1 fruit fly cellular context compared by ENCODE assay signal in genomic region chr2L:5237175-5237753, dm6.
TF ChIP-seq lines count a peak whose summit lies in the region.

No protein-coding gene starts in this region.

TF ChIP-seq in whole organism, embryonic, 481 proteins besides CTCF, POLR2A, EP300 and RAD21 (continued from another document and continues in another):
- TF ChIP-seq Six4 (GFP tag; optimal IDR thresholded peaks at IDR 0.05; lab: Kevin White, UChicago) (peak; percentile 10), ab (GFP tag; optimal IDR thresholded peaks at IDR 0.05; lab: Kevin White, UChicago) (no peak), Ssrp (tag; optimal IDR thresholded peaks at IDR 0.05; lab: Kevin White, UChicago) (no peak), bsh (GFP tag; optimal IDR thresholded peaks at IDR 0.05; lab: Kevin White, UChicago) (peak in 1 of 2 experiments; percentile 66), CG4617 (GFP tag; optimal IDR thresholded peaks at IDR 0.05; lab: Kevin White, UChicago; ENCODE audit: borderline replicate concordance) (no peak), CG14014 (GFP tag; IDR thresholded peaks at IDR 0.05; lab: Robert Waterston, UW) (peak; percentile 39; the same call in 1 of the 2 replicates), CG2678 (tag; optimal IDR thresholded peaks at IDR 0.05; lab: Kevin White, UChicago) (no peak), CG8359 (GFP tag; optimal IDR thresholded peaks at IDR 0.05; lab: Kevin White, UChicago; ENCODE audit: borderline replicate concordance) (peak; percentile 100), Deaf1 (tag; optimal IDR thresholded peaks at IDR 0.05; lab: Kevin White, UChicago) (peak; percentile 33), fd96Cb (tag; optimal IDR thresholded peaks at IDR 0.05; lab: Kevin White, UChicago) (no peak), CG18599 (GFP tag; optimal IDR thresholded peaks at IDR 0.05; lab: Kevin White, UChicago) (no peak), dm (GFP tag; optimal IDR thresholded peaks at IDR 0.05; lab: Kevin White, UChicago) (no peak), Trl (optimal IDR thresholded peaks at IDR 0.05; lab: Kevin White, UChicago) (peak; percentile 99 to 100), Trl (GFP tag; optimal IDR thresholded peaks at IDR 0.05; lab: Kevin White, UChicago) (peak; percentile 60), HmgD (GFP tag; optimal IDR thresholded peaks at IDR 0.05; lab: Kevin White, UChicago) (no peak), lmd (GFP tag; IDR thresholded peaks at IDR 0.05; lab: Robert Waterston, UW) (no peak), ems (GFP tag; optimal IDR thresholded peaks at IDR 0.05; lab: Kevin White, UChicago) (peak; percentile 11), CG11398 (GFP tag; optimal IDR thresholded peaks at IDR 0.05; lab: Kevin White, UChicago) (no peak), CG5180 (GFP tag; optimal IDR thresholded peaks at IDR 0.05; lab: Kevin White, UChicago) (peak; percentile 11), MESR4 (GFP tag; optimal IDR thresholded peaks at IDR 0.05; lab: Kevin White, UChicago) (no peak), CG12104 (GFP tag; optimal IDR thresholded peaks at IDR 0.05; lab: Kevin White, UChicago) (no peak), disco-r (GFP tag; optimal IDR thresholded peaks at IDR 0.05; lab: Kevin White, UChicago) (no peak), CG3995 (GFP tag; optimal IDR thresholded peaks at IDR 0.05; lab: Kevin White, UChicago) (no peak), run (tag; optimal IDR thresholded peaks at IDR 0.05; lab: Kevin White, UChicago) (no peak), dmrt99B (tag; optimal IDR thresholded peaks at IDR 0.05; lab: Kevin White, UChicago) (no peak), CG7987 (GFP tag; optimal IDR thresholded peaks at IDR 0.05; lab: Kevin White, UChicago) (no peak), Max (GFP tag; optimal IDR thresholded peaks at IDR 0.05; lab: Kevin White, UChicago) (no peak), Awh (GFP tag; IDR thresholded peaks at IDR 0.05; lab: Robert Waterston, UW) (0 out of 2 replicates have a peak, but pooled peaks have one; percentile 23), CG16815 (GFP tag; optimal IDR thresholded peaks at IDR 0.05; lab: Kevin White, UChicago) (no peak), CG34376 (GFP tag; optimal IDR thresholded peaks at IDR 0.05; lab: Kevin White, UChicago) (peak; percentile 10), MTF-1 (GFP tag; optimal IDR thresholded peaks at IDR 0.05; lab: Kevin White, UChicago; ENCODE audit: borderline replicate concordance) (peak; percentile 62), gt (GFP tag; IDR thresholded peaks at IDR 0.05; lab: Robert Waterston, UW) (no peak), rib (GFP tag; IDR thresholded peaks at IDR 0.05; lab: Robert Waterston, UW) (peak; percentile 33; the same call in 1 of the 2 replicates), da (GFP tag; optimal IDR thresholded peaks at IDR 0.05; lab: Kevin White, UChicago) (no peak), ssp (GFP tag; IDR thresholded peaks at IDR 0.05; lab: Robert Waterston, UW) (no peak), Hmr (GFP tag; optimal IDR thresholded peaks at IDR 0.05; lab: Kevin White, UChicago) (peak; percentile 25), mld (GFP tag; IDR thresholded peaks at IDR 0.05; lab: Robert Waterston, UW; ENCODE audit: partially characterized antibody) (0 out of 3 replicates have a peak, but pooled peaks have one; percentile 23), CG12236 (GFP tag; optimal IDR thresholded peaks at IDR 0.05; lab: Kevin White, UChicago) (no peak), Dp (GFP tag; optimal IDR thresholded peaks at IDR 0.05; lab: Kevin White, UChicago) (no peak), CG18262 (tag; optimal IDR thresholded peaks at IDR 0.05; lab: Kevin White, UChicago) (no peak), CG14710 (tag; optimal IDR thresholded peaks at IDR 0.05; lab: Kevin White, UChicago) (no peak), CG4707 (GFP tag; optimal IDR thresholded peaks at IDR 0.05; lab: Kevin White, UChicago) (peak; percentile 25), CG13287 (GFP tag; IDR thresholded peaks at IDR 0.05; lab: Robert Waterston, UW; ENCODE audit: partially characterized antibody) (peak; percentile 76), bcd (GFP tag; optimal IDR thresholded peaks at IDR 0.05; lab: Kevin White, UChicago) (no peak), Rx (GFP tag; IDR thresholded peaks at IDR 0.05; lab: Robert Waterston, UW) (no peak), CG1529 (GFP tag; optimal IDR thresholded peaks at IDR 0.05; lab: Kevin White, UChicago) (no peak), Hey (tag; optimal IDR thresholded peaks at IDR 0.05; lab: Kevin White, UChicago) (no peak), CG14441 (GFP tag; IDR thresholded peaks at IDR 0.05; lab: Robert Waterston, UW) (no peak), Jarid2 (GFP tag; optimal IDR thresholded peaks at IDR 0.05; lab: Kevin White, UChicago) (peak; percentile 93), lola (GFP tag; optimal IDR thresholded peaks at IDR 0.05; lab: Kevin White, UChicago) (no peak), usp (GFP tag; optimal IDR thresholded peaks at IDR 0.05; lab: Kevin White, UChicago) (no peak), Taf1 (GFP tag; IDR thresholded peaks at IDR 0.05; lab: Robert Waterston, UW) (no peak), chn (GFP tag; optimal IDR thresholded peaks at IDR 0.05; lab: Kevin White, UChicago) (no peak), Nf-YA (GFP tag; IDR thresholded peaks at IDR 0.05; lab: Robert Waterston, UW) (no peak), wor (GFP tag; IDR thresholded peaks at IDR 0.05; lab: Robert Waterston, UW) (no peak), CG1792 (GFP tag; optimal IDR thresholded peaks at IDR 0.05; lab: Kevin White, UChicago) (no peak), al (GFP tag; IDR thresholded peaks at IDR 0.05; lab: Robert Waterston, UW) (no peak), luna (GFP tag; optimal IDR thresholded peaks at IDR 0.05; lab: Kevin White, UChicago) (no peak), CG17361 (GFP tag; IDR thresholded peaks at IDR 0.05; lab: Robert Waterston, UW) (no peak), schlank (tag; optimal IDR thresholded peaks at IDR 0.05; lab: Kevin White, UChicago) (no peak), CG8388 (GFP tag; optimal IDR thresholded peaks at IDR 0.05; lab: Kevin White, UChicago) (peak; percentile 6), CG12942 (GFP tag; optimal IDR thresholded peaks at IDR 0.05; lab: Kevin White, UChicago) (no peak), CG3281 (GFP tag; optimal IDR thresholded peaks at IDR 0.05; lab: Kevin White, UChicago) (no peak), sc (optimal IDR thresholded peaks at IDR 0.05; lab: Kevin White, UChicago) (no peak), sc (GFP tag; optimal IDR thresholded peaks at IDR 0.05; lab: Kevin White, UChicago) (no peak), CG9727 (GFP tag; optimal IDR thresholded peaks at IDR 0.05; lab: Kevin White, UChicago) (no peak), BtbVII (GFP tag; optimal IDR thresholded peaks at IDR 0.05; lab: Kevin White, UChicago) (peak; percentile 32), eve (GFP tag; optimal IDR thresholded peaks at IDR 0.05; lab: Kevin White, UChicago) (peak in 1 of 2 experiments; percentile 12), B-H1 (GFP tag; IDR thresholded peaks at IDR 0.05; lab: Robert Waterston, UW) (no peak; the same call in 2 of the 3 replicates), lab (GFP tag; optimal IDR thresholded peaks at IDR 0.05; lab: Kevin White, UChicago) (no peak), CG11696 (GFP tag; IDR thresholded peaks at IDR 0.05; lab: Robert Waterston, UW) (no peak; the same call in 1 of the 2 replicates), CG8944 (GFP tag; optimal IDR thresholded peaks at IDR 0.05; lab: Kevin White, UChicago) (no peak), CG2120 (GFP tag; optimal IDR thresholded peaks at IDR 0.05; lab: Kevin White, UChicago) (no peak), CG8765 (GFP tag; IDR thresholded peaks at IDR 0.05; lab: Robert Waterston, UW) (no peak), CG31365 (tag; optimal IDR thresholded peaks at IDR 0.05; lab: Kevin White, UChicago) (peak; percentile 36), Hr78 (GFP tag; optimal IDR thresholded peaks at IDR 0.05; lab: Kevin White, UChicago) (no peak), CG10431 (GFP tag; optimal IDR thresholded peaks at IDR 0.05; lab: Kevin White, UChicago) (peak; percentile 41), gro (GFP tag; optimal IDR thresholded peaks at IDR 0.05; lab: Kevin White, UChicago) (peak; percentile 25), CG10565 (GFP tag; optimal IDR thresholded peaks at IDR 0.05; lab: Kevin White, UChicago) (no peak), CG32767 (GFP tag; IDR thresholded peaks at IDR 0.05; lab: Robert Waterston, UW) (no peak), ham (GFP tag; IDR thresholded peaks at IDR 0.05; lab: Robert Waterston, UW) (no peak), CG14860 (GFP tag; IDR thresholded peaks at IDR 0.05; lab: Robert Waterston, UW; ENCODE audit: partially characterized antibody) (no peak), nerfin-2 (GFP tag; IDR thresholded peaks at IDR 0.05; lab: Robert Waterston, UW; ENCODE audit: partially characterized antibody) (no peak), CG15011 (GFP tag; optimal IDR thresholded peaks at IDR 0.05; lab: Kevin White, UChicago) (no peak), CG34224 (GFP tag; IDR thresholded peaks at IDR 0.05; lab: Robert Waterston, UW; ENCODE audit: partially characterized antibody) (peak; percentile 92), CG12391 (tag; optimal IDR thresholded peaks at IDR 0.05; lab: Kevin White, UChicago) (no peak), CG2116 (GFP tag; optimal IDR thresholded peaks at IDR 0.05; lab: Kevin White, UChicago) (no peak), CG14965 (GFP tag; optimal IDR thresholded peaks at IDR 0.05; lab: Kevin White, UChicago; ENCODE audit: borderline replicate concordance) (no peak), trh (GFP tag; optimal IDR thresholded peaks at IDR 0.05; lab: Kevin White, UChicago) (no peak), ATbp (GFP tag; optimal IDR thresholded peaks at IDR 0.05; lab: Kevin White, UChicago) (no peak), cwo (GFP tag; optimal IDR thresholded peaks at IDR 0.05; lab: Kevin White, UChicago) (no peak), CG32532 (GFP tag; IDR thresholded peaks at IDR 0.05; lab: Robert Waterston, UW) (peak; percentile 73; the same call in 1 of the 2 replicates), tgo (GFP tag; IDR thresholded peaks at IDR 0.05; lab: Robert Waterston, UW) (no peak), CG2875 (GFP tag; optimal IDR thresholded peaks at IDR 0.05; lab: Kevin White, UChicago) (no peak), Abd-B (GFP tag; optimal IDR thresholded peaks at IDR 0.05; lab: Kevin White, UChicago) (no peak), Sox100B (GFP tag; optimal IDR thresholded peaks at IDR 0.05; lab: Kevin White, UChicago) (no peak), CG8281 (tag; optimal IDR thresholded peaks at IDR 0.05; lab: Kevin White, UChicago) (no peak), CG6854 (GFP tag; optimal IDR thresholded peaks at IDR 0.05; lab: Kevin White, UChicago) (peak; percentile 26), ind (GFP tag; optimal IDR thresholded peaks at IDR 0.05; lab: Kevin White, UChicago) (no peak), tap (tag; optimal IDR thresholded peaks at IDR 0.05; lab: Kevin White, UChicago) (peak; percentile 9), cas (GFP tag; IDR thresholded peaks at IDR 0.05; lab: Robert Waterston, UW) (no peak), p53 (GFP tag; optimal IDR thresholded peaks at IDR 0.05; lab: Kevin White, UChicago) (no peak), sima (GFP tag; optimal IDR thresholded peaks at IDR 0.05; lab: Kevin White, UChicago) (no peak), wdn (GFP tag; IDR thresholded peaks at IDR 0.05; lab: Robert Waterston, UW) (no peak), Ptx1 (GFP tag; IDR thresholded peaks at IDR 0.05; lab: Robert Waterston, UW) (no peak), CG12299 (tag; optimal IDR thresholded peaks at IDR 0.05; lab: Kevin White, UChicago) (no peak), CG18011 (GFP tag; optimal IDR thresholded peaks at IDR 0.05; lab: Kevin White, UChicago) (no peak), ci (GFP tag; IDR thresholded peaks at IDR 0.05; lab: Robert Waterston, UW) (peak; percentile 64; the same call in 1 of the 3 replicates), Lhr (GFP tag; optimal IDR thresholded peaks at IDR 0.05; lab: Kevin White, UChicago) (no peak), CG5245 (GFP tag; optimal IDR thresholded peaks at IDR 0.05; lab: Kevin White, UChicago) (no peak), CG7372 (GFP tag; IDR thresholded peaks at IDR 0.05; lab: Robert Waterston, UW) (no peak), CG31224 (GFP tag; IDR thresholded peaks at IDR 0.05; lab: Robert Waterston, UW) (no peak), ash1 (GFP tag; optimal IDR thresholded peaks at IDR 0.05; lab: Kevin White, UChicago) (peak; percentile 67), crol (GFP tag; IDR thresholded peaks at IDR 0.05; lab: Robert Waterston, UW) (no peak), CG15269 (tag; optimal IDR thresholded peaks at IDR 0.05; lab: Kevin White, UChicago) (peak; percentile 7), Sox102F (GFP tag; optimal IDR thresholded peaks at IDR 0.05; lab: Kevin White, UChicago) (no peak), CG9609 (GFP tag; optimal IDR thresholded peaks at IDR 0.05; lab: Kevin White, UChicago) (no peak), tup (GFP tag; optimal IDR thresholded peaks at IDR 0.05; lab: Kevin White, UChicago) (no peak), CG18476 (GFP tag; optimal IDR thresholded peaks at IDR 0.05; lab: Kevin White, UChicago) (no peak), Usf (GFP tag; optimal IDR thresholded peaks at IDR 0.05; lab: Kevin White, UChicago) (no peak), cg (GFP tag; optimal IDR thresholded peaks at IDR 0.05; lab: Kevin White, UChicago) (peak; percentile 81), CG6791 (GFP tag; IDR thresholded peaks at IDR 0.05; lab: Robert Waterston, UW; ENCODE audit: partially characterized antibody) (peak; percentile 50; the same call in 1 of the 3 replicates), fd102C (GFP tag; optimal IDR thresholded peaks at IDR 0.05; lab: Kevin White, UChicago) (no peak), CG9817 (tag; optimal IDR thresholded peaks at IDR 0.05; lab: Kevin White, UChicago) (no peak), Fer2 (tag; optimal IDR thresholded peaks at IDR 0.05; lab: Kevin White, UChicago) (no peak), en (GFP tag; optimal IDR thresholded peaks at IDR 0.05; lab: Kevin White, UChicago) (no peak), CG6813 (GFP tag; optimal IDR thresholded peaks at IDR 0.05; lab: Kevin White, UChicago) (no peak), Poxn (GFP tag; IDR thresholded peaks at IDR 0.05; lab: Robert Waterston, UW) (no peak), knrl (GFP tag; IDR thresholded peaks at IDR 0.05; lab: Robert Waterston, UW; ENCODE audit: partially characterized antibody) (no peak), ken (GFP tag; IDR thresholded peaks at IDR 0.05; lab: Robert Waterston, UW) (peak; percentile 12; the same call in 1 of the 3 replicates), Bdp1 (GFP tag; optimal IDR thresholded peaks at IDR 0.05; lab: Kevin White, UChicago) (no peak), her (GFP tag; optimal IDR thresholded peaks at IDR 0.05; lab: Kevin White, UChicago) (no peak), wek (GFP tag; optimal IDR thresholded peaks at IDR 0.05; lab: Kevin White, UChicago) (peak; percentile 63), CG17829 (tag; optimal IDR thresholded peaks at IDR 0.05; lab: Kevin White, UChicago) (peak; percentile 10), z (GFP tag; IDR thresholded peaks at IDR 0.05; lab: Robert Waterston, UW) (no peak)
